Worm (Caenorhabditis elegans): ENCODE results near the gene C44F1.1.

- no peak for TF ChIP-seq nhr-76 (tag; optimal IDR thresholded peaks at IDR 0.05)
- TF ChIP-seq lsy-2 (tag; optimal IDR thresholded peaks at IDR 0.05), result peak in 1 of 2 experiments; percentile 69
- peak; percentile 27 to 48 for TF ChIP-seq efl-1 (optimal IDR thresholded peaks at IDR 0.05)
- peak in 1 of 2 experiments; percentile 25 for TF ChIP-seq efl-1 (GFP tag; optimal IDR thresholded peaks at IDR 0.05 in 1 of 2)
- TF ChIP-seq jun-1 (tag; optimal IDR thresholded peaks at IDR 0.05), result peak; percentile 36
- TF ChIP-seq mef-2 (tag; optimal IDR thresholded peaks at IDR 0.05), result no peak
- peak; percentile 18 for TF ChIP-seq nhr-77 (tag; optimal IDR thresholded peaks at IDR 0.05)
Observed at ce11 chrIII:3773173-3773572, 7.8 kb upstream of the C44F1.1 start, which contains the start of gene lec-4.

Data from whole organism, L1 larva.